Worm (Caenorhabditis elegans): ENCODE measurements around the gene mix-1.

- TF ChIP-seq che-1 (tag; optimal IDR thresholded peaks at IDR 0.05) (no peak), pax-1 (tag; optimal IDR thresholded peaks at IDR 0.05) (no peak), elt-2 (tag; optimal IDR thresholded peaks at IDR 0.05) (no peak), ahr-1 (tag; optimal IDR thresholded peaks at IDR 0.05) (no peak), T23F11.4 (GFP tag; optimal IDR thresholded peaks at IDR 0.05) (no peak), ceh-9 (tag; optimal IDR thresholded peaks at IDR 0.05) (no peak), gmeb-2 (tag; optimal IDR thresholded peaks at IDR 0.05) (no peak), pha-2 (tag; optimal IDR thresholded peaks at IDR 0.05) (no peak), ceh-6 (GFP tag; optimal IDR thresholded peaks at IDR 0.05) (no peak), ama-1 (optimal IDR thresholded peaks at IDR 0.05) (no peak), pros-1 (tag; optimal IDR thresholded peaks at IDR 0.05) (no peak), ets-4 (tag; optimal IDR thresholded peaks at IDR 0.05) (no peak)
Measured at ce11 chrII:10857077-10857476, 33.0 kb downstream of the mix-1 start, which contains the start of gene M106.7.
